Worm (Caenorhabditis elegans) whole organism, late embryonic: ENCODE results near the gene F28F8.9.

ENCODE experiments used
- K02D7.2 ChIP-seq: sonication (generic microtip); optimal IDR thresholded peaks from 2 replicates; lab custom pipeline; 2017; ENCODE audit warnings: mild to moderate bottlenecking, missing genetic modification characterization, missing compliant biosample characterization
- T23F11.4 ChIP-seq: fragments of 200-800 bp; sonication (Bioruptor generic); optimal IDR thresholded peaks from 2 replicates; lab custom pipeline; 2018; ENCODE audit warnings: mild to moderate bottlenecking, missing genetic modification characterization, missing compliant biosample characterization
- ahr-1 ChIP-seq: sonication (generic microtip); optimal IDR thresholded peaks from 2 replicates; lab custom pipeline; 2016; ENCODE audit warnings: missing genetic modification characterization, missing compliant biosample characterization
- ama-1 ChIP-seq: fragments of 150-350 bp; optimal IDR thresholded peaks from 2 replicates; lab custom pipeline; 2014
- ceh-2 ChIP-seq: sonication (generic microtip); optimal IDR thresholded peaks from 2 replicates; lab custom pipeline; 2016; ENCODE audit warnings: missing genotype, missing genetic modification characterization, missing compliant biosample characterization
- ceh-6 ChIP-seq: fragments of 200-800 bp; sonication (Bioruptor generic); optimal IDR thresholded peaks from 2 replicates; lab custom pipeline; 2018; ENCODE audit warnings: mild to moderate bottlenecking, missing genetic modification characterization, missing compliant biosample characterization
- che-1 ChIP-seq: sonication (generic microtip); optimal IDR thresholded peaks from 2 replicates; lab custom pipeline; 2016; ENCODE audit warnings: mild to moderate bottlenecking, missing genetic modification characterization, missing compliant biosample characterization
- elt-2 ChIP-seq: sonication (generic microtip); optimal IDR thresholded peaks from 2 replicates; lab custom pipeline; 2016; ENCODE audit warnings: missing genetic modification reagents, missing genetic modification characterization, missing compliant biosample characterization
- fax-1 ChIP-seq: sonication (generic microtip); optimal IDR thresholded peaks from 2 replicates; lab custom pipeline; 2016; ENCODE audit warnings: missing genotype, missing genetic modification characterization, missing compliant biosample characterization
- hlh-8 ChIP-seq: sonication (generic microtip); optimal IDR thresholded peaks from 2 replicates; lab custom pipeline; 2016; ENCODE audit warnings: missing genotype, missing genetic modification characterization, missing compliant biosample characterization
- mec-3 ChIP-seq: sonication (generic microtip); optimal IDR thresholded peaks from 2 replicates; lab custom pipeline; 2016; ENCODE audit warnings: borderline replicate concordance, missing genetic modification characterization, missing compliant biosample characterization
- unc-42 ChIP-seq: sonication (generic microtip); optimal IDR thresholded peaks from 2 replicates; lab custom pipeline; 2016; ENCODE audit warnings: missing genotype, missing genetic modification characterization, missing compliant biosample characterization
- unc-86 ChIP-seq: sonication (generic microtip); optimal IDR thresholded peaks from 2 replicates; lab custom pipeline; 2016; ENCODE audit warnings: missing genetic modification characterization, missing compliant biosample characterization

The F28F8.9 gene

DNA sequence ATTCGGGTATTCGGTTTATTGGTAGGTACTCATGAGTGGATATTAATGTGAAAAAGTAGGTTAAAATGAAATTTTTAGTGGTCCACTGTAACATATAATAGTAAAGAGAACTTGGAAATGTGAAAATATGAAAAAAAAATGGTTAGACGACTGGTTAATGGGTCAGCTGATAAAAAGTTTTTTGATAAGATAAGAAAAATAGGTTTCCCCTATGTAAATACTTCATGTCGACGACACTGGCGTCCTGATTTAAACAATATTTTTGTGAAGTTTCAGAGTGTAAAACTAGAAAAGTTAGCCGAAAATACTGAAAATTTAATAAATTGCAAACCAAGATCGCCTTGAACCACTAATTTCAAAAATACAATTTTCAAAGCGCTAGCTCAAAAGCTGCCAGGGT lies 45.4 kb downstream of the F28F8.9 start, which contains the start of gene F21A3.11:
F21A3.11 (minus strand) TSS at position 117 of the 400 bp plus-strand sequence.
- TF ChIP-seq elt-2 (tag; lab: Kevin White, UChicago) (peak; percentile 69), ama-1 (lab: Kevin White, UChicago) (no peak), fax-1 (no peak), K02D7.2 (no peak), ahr-1 (no peak), ceh-6 (GFP tag; lab: Kevin White, UChicago) (no peak), mec-3 (tag; lab: Kevin White, UChicago) (no peak)
- TF ChIP-seq, all 69 proteins: peak for 1

DNA sequence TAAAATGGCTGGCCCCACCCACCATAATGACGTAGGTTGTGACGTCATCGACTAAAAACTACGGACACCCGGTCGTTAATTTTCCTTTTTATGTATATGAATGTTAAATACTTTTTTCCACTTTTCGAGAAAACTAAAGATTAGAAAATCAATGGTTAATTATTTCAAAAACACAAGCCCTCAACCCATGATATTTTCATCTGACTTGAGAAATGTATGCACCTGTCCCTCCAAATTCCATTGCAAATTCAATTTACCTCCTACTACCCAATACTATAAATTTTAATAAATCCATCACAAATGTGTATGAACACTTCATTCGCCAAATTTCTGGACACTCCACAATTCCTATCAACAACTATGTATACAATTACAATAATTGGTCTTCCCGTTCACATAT lies 49.4 kb downstream of the F28F8.9 start, which contains the start of gene srh-276:
srh-276 (plus strand) TSS at position 301 of the 400 bp plus-strand sequence.
- TF ChIP-seq T23F11.4: no peak
- TF ChIP-seq hlh-8 (tag; lab: Kevin White, UChicago): no peak
- no peak for TF ChIP-seq che-1 (tag; lab: Kevin White, UChicago)
- no peak for TF ChIP-seq ceh-2 (tag; lab: Kevin White, UChicago)
- TF ChIP-seq unc-86 (tag; lab: Kevin White, UChicago): no peak
- TF ChIP-seq unc-42: no peak
- TF ChIP-seq, all 69 proteins: peak for 0
